Fruit fly (Drosophila melanogaster) whole organism, wandering third instar larva: ENCODE results near the gene CG1662.

Source experiments
- HLH106 ChIP-seq: fragments of 200-800 bp; optimal IDR thresholded peaks from 3 replicates; lab custom pipeline; 2019; ENCODE audit warnings: missing biosample characterization, mild to moderate bottlenecking, missing genetic modification characterization, moderate library complexity
- Jra ChIP-seq: sonication (Bioruptor generic); optimal IDR thresholded peaks from 2 replicates; lab custom pipeline; 2016; ENCODE audit warnings: missing biosample characterization, missing genetic modification characterization
- Mio ChIP-seq: sonication (Bioruptor generic); optimal IDR thresholded peaks from 2 replicates; lab custom pipeline; 2016; ENCODE audit warnings: missing biosample characterization, missing genetic modification characterization
- Myc ChIP-seq: fragments of >200 bp; optimal IDR thresholded peaks from 2 replicates; lab custom pipeline; 2017

DNA sequence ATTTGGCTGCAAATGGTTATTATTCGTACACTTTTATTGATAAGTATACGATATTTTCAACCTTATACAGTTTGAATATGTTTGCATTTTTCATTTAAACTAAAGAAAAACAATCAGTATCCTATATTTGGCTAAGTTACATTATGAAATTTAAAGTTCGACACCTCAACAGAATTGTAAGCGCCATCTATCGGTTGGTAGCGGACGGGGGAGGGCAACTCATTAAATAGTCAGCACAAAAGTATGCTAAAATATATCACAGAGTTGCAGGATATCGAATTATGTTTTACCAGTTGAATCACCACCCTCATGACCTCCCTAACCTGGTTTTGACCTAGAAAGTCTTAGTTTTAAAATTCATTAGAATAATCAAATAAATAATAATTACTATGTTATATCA is 13.9 kb downstream of the CG1662 start:
- TF ChIP-seq Myc (peak; percentile 32), Jra (GFP tag; lab: Kevin White, UChicago) (no peak), Mio (GFP tag; lab: Kevin White, UChicago) (no peak), HLH106 (no peak)
